Worm (Caenorhabditis elegans): ENCODE measurements around the gene fbxa-174.

The fbxa-174 gene

DNA sequence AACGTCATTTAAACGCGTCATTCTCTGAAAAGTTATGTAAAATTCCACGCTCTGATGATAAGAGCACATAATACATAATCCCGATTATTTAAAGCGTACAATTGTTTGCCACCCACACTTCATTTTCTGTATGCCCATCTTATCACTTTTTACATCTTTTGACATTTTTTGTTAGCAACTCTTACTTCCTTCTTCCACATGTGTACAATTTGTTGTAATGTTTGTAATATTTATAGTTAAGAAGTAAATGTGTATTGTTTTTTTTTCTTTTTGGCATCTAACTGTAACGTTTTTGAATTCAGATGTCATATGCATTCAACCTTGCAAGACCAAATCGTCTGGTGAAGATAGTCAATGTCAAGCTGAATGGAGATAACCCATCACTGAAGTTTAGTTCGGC lies 37.5 kb downstream of the fbxa-174 start, which contains the start of gene fbxa-136:
Gene fbxa-136, plus strand, starts transcription at position 301 of the 400 bp plus-strand sequence.
- no peak for TF ChIP-seq fkh-2 (tag; optimal IDR thresholded peaks at IDR 0.05)
- TF ChIP-seq elt-2 (tag; optimal IDR thresholded peaks at IDR 0.05) = peak; percentile 29
- TF ChIP-seq pqm-1 (tag; optimal IDR thresholded peaks at IDR 0.05) = peak; percentile 69
- TF ChIP-seq egl-5 (tag; optimal IDR thresholded peaks at IDR 0.05) = no peak
- TF ChIP-seq nfya-1 (tag; optimal IDR thresholded peaks at IDR 0.05; ENCODE audit: insufficient read depth) = no peak
- TF ChIP-seq zag-1 (tag; optimal IDR thresholded peaks at IDR 0.05) = no peak
- TF ChIP-seq ztf-11 (tag; optimal IDR thresholded peaks at IDR 0.05) = no peak

DNA sequence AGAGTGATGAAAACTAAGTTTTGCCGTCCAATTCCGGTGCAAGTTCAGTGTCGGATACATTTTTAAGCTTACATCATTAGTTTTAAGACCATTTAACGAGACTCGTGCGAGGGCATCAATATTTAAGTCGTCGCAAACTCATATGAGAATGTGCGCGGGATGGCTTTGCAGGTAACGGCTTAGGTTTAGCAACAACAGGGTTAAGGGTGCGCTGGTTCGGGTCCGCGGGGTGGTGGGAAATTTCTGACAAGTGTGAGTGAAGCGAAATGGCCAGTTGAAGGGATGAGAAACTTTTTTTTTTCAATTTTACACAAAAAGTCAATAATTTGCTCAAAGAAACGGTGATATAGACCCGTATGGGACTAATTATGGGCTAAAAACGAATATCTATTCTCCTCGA lies 44.4 kb downstream of the fbxa-174 start:
- no peak for TF ChIP-seq zag-1 (tag; optimal IDR thresholded peaks at IDR 0.05)
- TF ChIP-seq ceh-82 (tag; optimal IDR thresholded peaks at IDR 0.05) = no peak
- no peak for TF ChIP-seq nhr-77 (tag; optimal IDR thresholded peaks at IDR 0.05)
- no peak for TF ChIP-seq ZK546.5 (tag; optimal IDR thresholded peaks at IDR 0.05)
- no peak for TF ChIP-seq snpc-4 (tag; optimal IDR thresholded peaks at IDR 0.05)
- no peak for TF ChIP-seq lin-39 (tag; optimal IDR thresholded peaks at IDR 0.05)
- no peak for TF ChIP-seq elt-1 (tag; optimal IDR thresholded peaks at IDR 0.05)
- TF ChIP-seq fkh-10 (GFP tag; optimal IDR thresholded peaks at IDR 0.05) = no peak
- no peak for TF ChIP-seq ama-1 (optimal IDR thresholded peaks at IDR 0.05)
- no peak for TF ChIP-seq nhr-11 (tag; optimal IDR thresholded peaks at IDR 0.05)
- TF ChIP-seq ztf-11 (tag; optimal IDR thresholded peaks at IDR 0.05) = no peak
- no peak for TF ChIP-seq elt-2 (tag; optimal IDR thresholded peaks at IDR 0.05)
- TF ChIP-seq jun-1 (tag; optimal IDR thresholded peaks at IDR 0.05) = no peak
- TF ChIP-seq unc-62 (GFP tag; optimal IDR thresholded peaks at IDR 0.05) = no peak
- no peak for TF ChIP-seq nhr-23 (tag; optimal IDR thresholded peaks at IDR 0.05)
- TF ChIP-seq fkh-2 (tag; optimal IDR thresholded peaks at IDR 0.05) = no peak
- TF ChIP-seq eor-1 (tag; optimal IDR thresholded peaks at IDR 0.05) = no peak
- no peak for TF ChIP-seq lin-15B (tag; optimal IDR thresholded peaks at IDR 0.05)

DNA sequence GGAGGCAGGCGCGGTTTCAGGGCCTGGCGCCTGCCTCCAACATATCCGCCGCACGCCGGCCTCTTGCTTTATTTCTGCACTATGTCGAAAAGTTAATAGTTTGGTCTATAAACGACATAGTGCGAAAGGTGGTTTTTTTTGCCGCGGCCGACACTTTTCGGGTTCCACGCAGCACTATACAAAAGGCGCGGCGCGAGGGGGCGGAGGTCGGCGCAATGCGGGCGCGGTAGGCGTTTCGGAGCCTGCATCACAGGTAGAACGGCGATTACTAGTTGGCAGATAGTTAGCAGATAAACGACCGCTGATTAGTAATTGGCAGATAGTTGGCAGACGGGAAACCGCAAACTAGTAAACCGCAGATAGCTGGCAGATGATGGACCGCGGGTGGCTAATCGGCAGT lies 45.5 kb downstream of the fbxa-174 start:
- TF ChIP-seq fos-1 (tag; optimal IDR thresholded peaks at IDR 0.05) (no peak), nhr-237 (tag; optimal IDR thresholded peaks at IDR 0.05) (no peak), fkh-10 (GFP tag; optimal IDR thresholded peaks at IDR 0.05) (no peak), skn-1 (tag; optimal IDR thresholded peaks at IDR 0.05) (no peak), egl-27 (tag; optimal IDR thresholded peaks at IDR 0.05) (no peak), nhr-67 (tag; optimal IDR thresholded peaks at IDR 0.05) (no peak), zag-1 (tag; optimal IDR thresholded peaks at IDR 0.05) (no peak)

DNA sequence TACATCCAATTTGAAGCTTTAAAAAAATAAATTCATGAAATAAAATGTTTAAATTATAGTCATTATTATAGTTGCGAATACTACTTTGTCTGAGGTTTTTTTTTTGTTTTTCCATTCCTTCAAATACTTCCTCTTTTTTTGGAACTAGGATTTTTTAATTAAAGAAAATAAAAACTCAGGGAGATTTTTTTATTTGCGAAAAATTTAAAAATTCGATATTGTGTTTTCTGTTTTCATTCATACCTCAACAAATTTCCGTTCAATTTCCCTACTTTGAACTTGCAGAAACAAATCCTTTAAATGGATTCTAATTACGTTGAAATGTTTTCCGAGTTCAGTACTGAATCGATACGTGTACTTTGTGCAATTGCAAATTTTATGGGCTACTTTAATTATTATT lies 49.8 kb downstream of the fbxa-174 start, which contains the start of gene srw-32:
Gene srw-32, plus strand, starts transcription at position 301 of the 400 bp plus-strand sequence.
- TF ChIP-seq lsy-12 (tag; optimal IDR thresholded peaks at IDR 0.05) = no peak
- no peak for TF ChIP-seq nhr-67 (tag; optimal IDR thresholded peaks at IDR 0.05)
- no peak for TF ChIP-seq fos-1 (tag; optimal IDR thresholded peaks at IDR 0.05)
- no peak for TF ChIP-seq sea-2 (GFP tag; optimal IDR thresholded peaks at IDR 0.05)
- no peak for TF ChIP-seq nhr-11 (tag; optimal IDR thresholded peaks at IDR 0.05)
- no peak for TF ChIP-seq snpc-4 (tag; optimal IDR thresholded peaks at IDR 0.05)
- no peak for TF ChIP-seq R02D3.7 (tag; optimal IDR thresholded peaks at IDR 0.05)
- TF ChIP-seq nhr-76 (tag; optimal IDR thresholded peaks at IDR 0.05) = no peak

DNA sequence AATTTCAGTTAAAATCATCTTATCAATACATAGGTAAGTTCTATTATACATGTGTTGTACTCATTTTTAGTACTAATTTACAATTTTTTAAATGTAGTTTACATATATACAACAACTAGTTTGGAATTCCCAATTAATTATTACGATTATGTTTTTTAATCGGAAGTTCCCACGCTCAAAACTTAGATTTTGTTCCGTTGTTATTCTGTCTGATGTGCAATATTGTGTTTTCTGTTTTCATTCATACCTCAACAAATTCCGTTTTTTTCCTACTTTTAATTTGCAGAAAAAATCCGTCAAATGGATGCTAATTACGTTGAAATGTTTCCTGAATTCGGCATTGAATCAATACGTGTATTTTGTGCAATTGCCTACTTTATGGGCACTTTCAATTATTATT lies 52.0 kb downstream of the fbxa-174 start, which contains the start of gene srw-31:
Gene srw-31, plus strand, starts transcription at position 301 of the 400 bp plus-strand sequence.
- TF ChIP-seq nhr-28 (tag; optimal IDR thresholded peaks at IDR 0.05) (no peak), ceh-16 (tag; optimal IDR thresholded peaks at IDR 0.05) (no peak), sea-2 (GFP tag; optimal IDR thresholded peaks at IDR 0.05) (no peak), lin-39 (tag; optimal IDR thresholded peaks at IDR 0.05) (no peak), skn-1 (tag; optimal IDR thresholded peaks at IDR 0.05) (no peak), nhr-25 (tag; optimal IDR thresholded peaks at IDR 0.05) (no peak), ztf-4 (tag; optimal IDR thresholded peaks at IDR 0.05) (no peak), pqm-1 (tag; optimal IDR thresholded peaks at IDR 0.05) (no peak), tbx-2 (tag; optimal IDR thresholded peaks at IDR 0.05) (no peak), nhr-237 (tag; optimal IDR thresholded peaks at IDR 0.05) (no peak), nhr-43 (tag; optimal IDR thresholded peaks at IDR 0.05; ENCODE audit: poor library complexity, severe bottlenecking) (no peak), mdl-1 (tag; optimal IDR thresholded peaks at IDR 0.05) (no peak), nfya-1 (tag; optimal IDR thresholded peaks at IDR 0.05; ENCODE audit: insufficient read depth) (no peak), jun-1 (tag; optimal IDR thresholded peaks at IDR 0.05) (no peak)
